Worm (Caenorhabditis elegans) whole organism, L1 larva: ENCODE data around the gene arrd-14.

ENCODE experiments used
- C04F5.9 ChIP-seq: sonication (generic microtip); optimal IDR thresholded peaks from 2 replicates; lab custom pipeline; 2016; ENCODE audit warnings: missing genetic modification characterization, missing compliant biosample characterization
- C34B4.2 ChIP-seq: sonication (generic microtip); optimal IDR thresholded peaks from 2 replicates; lab custom pipeline; 2017; ENCODE audit warnings: mild to moderate bottlenecking, missing genetic modification characterization, missing compliant biosample characterization
- ceh-8 ChIP-seq: fragments of 200-800 bp; sonication (Bioruptor generic); optimal IDR thresholded peaks from 2 replicates; lab custom pipeline; 2018; ENCODE audit warnings: mild to moderate bottlenecking, missing genetic modification characterization, moderate library complexity, missing compliant biosample characterization
- ceh-88 ChIP-seq: fragments of 200-800 bp; sonication (Bioruptor generic); IDR thresholded peaks from 2 replicates; pipeline ENCODE4 v1.3.6; 2022; ENCODE audit warnings: missing genetic modification characterization, missing compliant biosample characterization
- dpl-1 ChIP-seq, 3 experiments: fragments of 150-350 bp in 2 of 3; sonication (generic microtip) in 1 of 3; optimal IDR thresholded peaks; 2 replicates each; lab custom pipeline; 2014 to 2017; ENCODE audit warnings: missing biosample characterization in 3 of 3, missing genetic modification characterization in 3 of 3, missing genetic modification reagents in 3 of 3
- dsc-1 ChIP-seq: sonication (generic microtip); optimal IDR thresholded peaks from 2 replicates; lab custom pipeline; 2016; ENCODE audit warnings: mild to moderate bottlenecking, missing genetic modification characterization, missing compliant biosample characterization
- efl-1 ChIP-seq, 4 experiments: fragments of 150-350 bp; optimal IDR thresholded peaks in 3 of 4; peaks in 1 of 4; 1 replicate in 1 of 4; 2 replicates in 3 of 4; lab custom pipeline; 2014; ENCODE audit warnings: missing biosample characterization in 2 of 4, missing genetic modification characterization in 2 of 4, missing genetic modification reagents in 2 of 4
- efl-3 ChIP-seq: fragments of 200-800 bp; sonication (Bioruptor generic); optimal IDR thresholded peaks from 2 replicates; lab custom pipeline; 2018; ENCODE audit warnings: mild to moderate bottlenecking, missing genetic modification characterization, missing compliant biosample characterization
- egl-13 ChIP-seq: sonication (generic microtip); optimal IDR thresholded peaks from 2 replicates; lab custom pipeline; 2016; ENCODE audit warnings: missing genotype, missing genetic modification reagents, missing genetic modification characterization, missing compliant biosample characterization
- elt-2 ChIP-seq: sonication (generic microtip); optimal IDR thresholded peaks from 2 replicates; lab custom pipeline; 2016; ENCODE audit warnings: missing genetic modification characterization, mild to moderate bottlenecking, inconsistent platforms, missing compliant biosample characterization, missing genetic modification reagents
- hpl-2 ChIP-seq: fragments of 150-350 bp; optimal IDR thresholded peaks from 2 replicates; lab custom pipeline; 2014; ENCODE audit warnings: missing biosample characterization, missing genetic modification reagents, missing genetic modification characterization
- jun-1 ChIP-seq: fragments of 150-350 bp; optimal IDR thresholded peaks from 2 replicates; lab custom pipeline; 2014; ENCODE audit warnings: missing biosample characterization, missing genetic modification reagents, missing genetic modification characterization
- lin-14 ChIP-seq: fragments of 200-800 bp; sonication (Bioruptor generic); optimal IDR thresholded peaks from 2 replicates; lab custom pipeline; 2018; ENCODE audit warnings: mild to moderate bottlenecking, missing genetic modification characterization, moderate library complexity, missing compliant biosample characterization
- lin-15B ChIP-seq: fragments of 150-350 bp; sonication (generic microtip); optimal IDR thresholded peaks from 3 replicates; lab custom pipeline; 2014; ENCODE audit warnings: missing biosample characterization, missing genetic modification characterization
- lin-35 ChIP-seq, 2 experiments: fragments of 150-350 bp; optimal IDR thresholded peaks; 2 replicates each; lab custom pipeline; 2014; ENCODE audit warnings: missing biosample characterization in 2 of 2, missing genetic modification characterization in 2 of 2, missing genetic modification reagents in 2 of 2
- lin-39 ChIP-seq: fragments of 150-350 bp; optimal IDR thresholded peaks from 2 replicates; lab custom pipeline; 2014; ENCODE audit warnings: missing biosample characterization, missing genetic modification reagents, missing genetic modification characterization
- lir-3 ChIP-seq: sonication (generic microtip); optimal IDR thresholded peaks from 2 replicates; lab custom pipeline; 2016; ENCODE audit warnings: mild to moderate bottlenecking, missing genetic modification characterization, moderate library complexity, missing compliant biosample characterization; ENCODE audit not compliant: poor library complexity
- lsy-2 ChIP-seq, 2 experiments: fragments of 150-350 bp; optimal IDR thresholded peaks; 2 replicates each; lab custom pipeline; 2014; ENCODE audit warnings: missing biosample characterization in 2 of 2, missing genetic modification characterization in 2 of 2
- mef-2 ChIP-seq: fragments of 150-350 bp; optimal IDR thresholded peaks from 2 replicates; lab custom pipeline; 2014; ENCODE audit warnings: missing biosample characterization, missing genetic modification characterization
- nhr-19 ChIP-seq: fragments of 200-800 bp; sonication (Bioruptor generic); conservative IDR thresholded peaks from 2 replicates; pipeline ENCODE4 v1.3.6; 2022; ENCODE audit warnings: missing genetic modification characterization, missing compliant biosample characterization
- nhr-20 ChIP-seq: sonication (generic microtip); optimal IDR thresholded peaks from 2 replicates; lab custom pipeline; 2016; ENCODE audit warnings: mild to moderate bottlenecking, missing genetic modification characterization, missing compliant biosample characterization
- nhr-28 ChIP-seq: fragments of 150-350 bp; optimal IDR thresholded peaks from 2 replicates; lab custom pipeline; 2014; ENCODE audit warnings: missing biosample characterization, missing genetic modification characterization
- nhr-71 ChIP-seq: sonication (generic microtip); optimal IDR thresholded peaks from 2 replicates; lab custom pipeline; 2016; ENCODE audit warnings: mild to moderate bottlenecking, missing genetic modification characterization, moderate library complexity, missing compliant biosample characterization
- nhr-76 ChIP-seq: sonication (generic microtip); optimal IDR thresholded peaks from 2 replicates; lab custom pipeline; 2017; ENCODE audit warnings: missing biosample characterization, missing genetic modification characterization
- nhr-77 ChIP-seq: fragments of 150-350 bp; optimal IDR thresholded peaks from 2 replicates; lab custom pipeline; 2014; ENCODE audit warnings: missing biosample characterization, missing genetic modification characterization
- nhr-85 ChIP-seq: sonication (generic microtip); peaks from one replicate; lab custom pipeline; 2016; ENCODE audit warnings: missing genetic modification characterization, inconsistent platforms, missing compliant biosample characterization
- pax-3 ChIP-seq: fragments of 200-800 bp; sonication (Bioruptor generic); optimal IDR thresholded peaks from 2 replicates; lab custom pipeline; 2018; ENCODE audit warnings: mild to moderate bottlenecking, missing genetic modification characterization, moderate library complexity, missing compliant biosample characterization
- rnt-1 ChIP-seq: sonication (generic microtip); optimal IDR thresholded peaks from 2 replicates; lab custom pipeline; 2016; ENCODE audit warnings: mild to moderate bottlenecking, missing genetic modification characterization, moderate library complexity, missing compliant biosample characterization
- skn-1 ChIP-seq: fragments of 150-350 bp; optimal IDR thresholded peaks from 2 replicates; lab custom pipeline; 2014; ENCODE audit warnings: missing biosample characterization, missing genetic modification characterization
- sox-4 ChIP-seq: sonication (generic microtip); optimal IDR thresholded peaks from 2 replicates; lab custom pipeline; 2016; ENCODE audit warnings: missing genetic modification characterization, missing compliant biosample characterization
- sptf-1 ChIP-seq: fragments of 150-350 bp; optimal IDR thresholded peaks from 2 replicates; lab custom pipeline; 2014; ENCODE audit warnings: missing biosample characterization, missing genetic modification characterization
- tbx-2 ChIP-seq: sonication (generic microtip); optimal IDR thresholded peaks from 2 replicates; lab custom pipeline; 2016; ENCODE audit warnings: missing genetic modification characterization, missing compliant biosample characterization
- unc-130 ChIP-seq: fragments of 150-350 bp; optimal IDR thresholded peaks from 2 replicates; lab custom pipeline; 2017; ENCODE audit warnings: missing biosample characterization, missing genetic modification characterization, inconsistent platforms
- unc-86 ChIP-seq: sonication (generic microtip); optimal IDR thresholded peaks from 2 replicates; lab custom pipeline; 2016; ENCODE audit warnings: missing genetic modification characterization, missing compliant biosample characterization
- xbp-1 ChIP-seq: sonication (generic microtip); optimal IDR thresholded peaks from 2 replicates; lab custom pipeline; 2016; ENCODE audit warnings: missing genetic modification characterization, missing compliant biosample characterization

The arrd-14 gene

ce11 chrII:13763009-13763468 lies 10.9 kb downstream of the arrd-14 start, which contains the start of gene arrd-11:
Gene arrd-11, plus strand, starts transcription at chrII:13763418.
- TF ChIP-seq skn-1 (tag; lab: Kevin White, UChicago) (no peak), rnt-1 (tag; lab: Kevin White, UChicago) (no peak), nhr-76 (tag; lab: Kevin White, UChicago) (no peak)
- TF ChIP-seq, all 84 proteins: peak for 0

ce11 chrII:13765952-13766351 lies 13.8 kb downstream of the arrd-14 start, which contains the start of gene arrd-12:
Gene arrd-12, plus strand, starts transcription at chrII:13766252.
- TF ChIP-seq dsc-1 (tag; lab: Kevin White, UChicago) (no peak), egl-13 (no peak), lin-15B (tag; lab: Kevin White, UChicago) (no peak), xbp-1 (tag; lab: Kevin White, UChicago) (no peak), C34B4.2 (tag; lab: Kevin White, UChicago) (no peak), unc-86 (tag; lab: Kevin White, UChicago) (no peak), lin-14 (no peak), C04F5.9 (tag; lab: Kevin White, UChicago) (no peak), dpl-1 (GFP tag; optimal IDR thresholded peaks at IDR 0.05; lab: Kevin White, UChicago) (no peak), tbx-2 (no peak), nhr-85 (no peak), nhr-28 (tag; lab: Kevin White, UChicago) (no peak), nhr-77 (no peak), ceh-8 (GFP tag; lab: Kevin White, UChicago) (no peak), sox-4 (tag; lab: Kevin White, UChicago) (no peak), efl-3 (GFP tag; lab: Kevin White, UChicago) (no peak)
- TF ChIP-seq, all 84 proteins: peak for 0

ce11 chrII:13771335-13771734 lies 19.2 kb downstream of the arrd-14 start, which contains the start of gene C01B9.1:
Gene C01B9.1, plus strand, starts transcription at chrII:13771575.
- TF ChIP-seq elt-2 (tag; lab: Kevin White, UChicago) (peak; percentile 52), nhr-76 (tag; lab: Kevin White, UChicago) (no peak), pax-3 (tag; lab: Kevin White, UChicago) (no peak), lin-35 (GFP tag; optimal IDR thresholded peaks at IDR 0.05; lab: Kevin White, UChicago) (peak in 1 of 2 experiments; percentile 8), lir-3 (tag; lab: Kevin White, UChicago) (no peak), hpl-2 (no peak), lin-39 (tag; lab: Kevin White, UChicago) (no peak), ceh-88 (GFP tag; lab: Robert Waterston, UW) (no peak), nhr-19 (GFP tag; lab: Robert Waterston, UW) (no peak), jun-1 (no peak), mef-2 (tag; lab: Kevin White, UChicago) (no peak), nhr-71 (no peak), unc-130 (tag; lab: Kevin White, UChicago) (no peak)

ce11 chrII:13780792-13781248 lies 28.7 kb downstream of the arrd-14 start:
- TF ChIP-seq lsy-2 (tag; optimal IDR thresholded peaks at IDR 0.05; lab: Kevin White, UChicago) (peak in 1 of 2 experiments; percentile 35), efl-1 (optimal IDR thresholded peaks at IDR 0.05; lab: Kevin White, UChicago) (no peak), efl-1 (GFP tag; optimal IDR thresholded peaks at IDR 0.05 in 1 of 2; lab: Kevin White, UChicago) (peak in 1 of 2 experiments; percentile 28), lin-35 (GFP tag; optimal IDR thresholded peaks at IDR 0.05; lab: Kevin White, UChicago) (peak in 1 of 2 experiments; percentile 39), sptf-1 (tag; lab: Kevin White, UChicago) (no peak), nhr-20 (tag; lab: Kevin White, UChicago) (no peak), elt-2 (tag; lab: Kevin White, UChicago) (peak; percentile 54)
- TF ChIP-seq, all 84 proteins: peak for 4
